Worm (Caenorhabditis elegans) whole organism, young adult: ENCODE results near the gene Y41G9A.10.

ENCODE experiments used
- F10E7.11 ChIP-seq: sonication (generic microtip); optimal IDR thresholded peaks from 2 replicates; lab custom pipeline; 2017; ENCODE audit warnings: mild to moderate bottlenecking, missing genetic modification characterization, moderate library complexity, missing compliant biosample characterization
- F23B12.7 ChIP-seq: sonication (generic microtip); optimal IDR thresholded peaks from 2 replicates; lab custom pipeline; 2017; ENCODE audit warnings: missing genetic modification characterization, mild to moderate bottlenecking, missing compliant biosample characterization, antibody characterized with exemption, moderate library complexity; ENCODE audit not compliant: insufficient read depth
- F49E8.2 ChIP-seq: sonication (generic microtip); optimal IDR thresholded peaks from 3 replicates; lab custom pipeline; 2017; ENCODE audit warnings: missing genetic modification characterization, mild to moderate bottlenecking, missing compliant biosample characterization, antibody characterized with exemption, moderate library complexity; ENCODE audit not compliant: insufficient read depth
- F57A8.1 ChIP-seq: fragments of 200-800 bp; sonication (Bioruptor generic); optimal IDR thresholded peaks from 2 replicates; lab custom pipeline; 2018; ENCODE audit warnings: mild to moderate bottlenecking, missing genetic modification characterization, moderate library complexity, missing compliant biosample characterization
- K12H6.12 ChIP-seq: fragments of 200-800 bp; sonication (Bioruptor generic); optimal IDR thresholded peaks from 2 replicates; lab custom pipeline; 2018; ENCODE audit warnings: mild to moderate bottlenecking, missing genetic modification characterization, missing compliant biosample characterization
- T07F8.4 ChIP-seq: sonication (generic microtip); optimal IDR thresholded peaks from 2 replicates; lab custom pipeline; 2016; ENCODE audit warnings: mild to moderate bottlenecking, missing genetic modification characterization, moderate library complexity, missing compliant biosample characterization
- Y53G8AR.9 ChIP-seq: fragments of 200-800 bp; sonication (Bioruptor generic); conservative IDR thresholded peaks from 2 replicates; pipeline ENCODE4 v1.3.6; 2022; ENCODE audit warnings: missing genetic modification reagents, missing genetic modification characterization, missing compliant biosample characterization
- aptf-3 ChIP-seq: fragments of 200-800 bp; sonication (Bioruptor generic); IDR thresholded peaks from 2 replicates; pipeline ENCODE4 v1.3.6; 2022; ENCODE audit warnings: missing genetic modification characterization, missing compliant biosample characterization
- cebp-1 ChIP-seq, 2 experiments: fragments of 200-800 bp in 1 of 2; sonication (Bioruptor generic) in 1 of 2; sonication (generic microtip) in 1 of 2; IDR thresholded peaks in 1 of 2; optimal IDR thresholded peaks in 1 of 2; 2 replicates each; pipeline versions ENCODE4 v1.3.6 to Lab custom; 2017 to 2022; ENCODE audit warnings: missing compliant biosample characterization in 2 of 2, missing genetic modification characterization in 2 of 2, mild to moderate bottlenecking in 1 of 2, missing genetic modification reagents in 1 of 2, moderate library complexity in 1 of 2
- ceh-100 ChIP-seq: fragments of 200-800 bp; sonication (Bioruptor generic); IDR thresholded peaks from 2 replicates; pipeline ENCODE4 v1.3.6; 2022; ENCODE audit warnings: missing genetic modification reagents, missing genetic modification characterization, missing compliant biosample characterization
- dox-1 ChIP-seq: fragments of 200-800 bp; sonication (Bioruptor generic); IDR thresholded peaks from 2 replicates; pipeline ENCODE4 v1.3.6; 2022; ENCODE audit warnings: missing genetic modification reagents, missing genetic modification characterization, missing compliant biosample characterization
- fkh-3 ChIP-seq: sonication (generic microtip); optimal IDR thresholded peaks from 2 replicates; lab custom pipeline; 2016; ENCODE audit warnings: mild to moderate bottlenecking, missing genetic modification characterization, missing compliant biosample characterization
- him-1 ChIP-seq: sonication (generic microtip); optimal IDR thresholded peaks from 2 replicates; lab custom pipeline; 2016; ENCODE audit warnings: missing genotype, missing genetic modification reagents, missing genetic modification characterization, missing compliant biosample characterization
- hlh-12 ChIP-seq: sonication (generic microtip); optimal IDR thresholded peaks from 2 replicates; lab custom pipeline; 2016; ENCODE audit warnings: missing genetic modification characterization, missing compliant biosample characterization
- hrde-1 ChIP-seq: sonication (generic microtip); optimal IDR thresholded peaks from 2 replicates; lab custom pipeline; 2016; ENCODE audit warnings: missing genetic modification characterization, mild to moderate bottlenecking, missing compliant biosample characterization, moderate library complexity, missing genotype, missing genetic modification reagents, borderline replicate concordance
- hsf-1 ChIP-seq: fragments of 200-800 bp; sonication (Bioruptor generic); IDR thresholded peaks from 2 replicates; pipeline ENCODE4 v1.3.6; 2022; ENCODE audit warnings: missing genetic modification reagents, missing genetic modification characterization, missing compliant biosample characterization
- let-526 ChIP-seq: fragments of 200-800 bp; sonication (Bioruptor generic); IDR thresholded peaks from 2 replicates; pipeline ENCODE4 v1.3.6; 2022; ENCODE audit warnings: missing genetic modification reagents, missing genetic modification characterization, missing compliant biosample characterization
- lin-54 ChIP-seq: fragments of 200-800 bp; sonication (Bioruptor generic); optimal IDR thresholded peaks from 2 replicates; lab custom pipeline; 2018; ENCODE audit warnings: mild to moderate bottlenecking, missing genetic modification characterization, missing compliant biosample characterization
- lir-1 ChIP-seq: fragments of 200-800 bp; sonication (Bioruptor generic); conservative IDR thresholded peaks from 2 replicates; pipeline ENCODE4 v1.3.6; 2022; ENCODE audit warnings: missing genetic modification reagents, missing genetic modification characterization, missing compliant biosample characterization
- madf-10 ChIP-seq: sonication (generic microtip); optimal IDR thresholded peaks from 2 replicates; lab custom pipeline; 2016; ENCODE audit warnings: mild to moderate bottlenecking, missing genetic modification characterization, missing compliant biosample characterization
- madf-8 ChIP-seq: fragments of 200-800 bp; sonication (Bioruptor generic); conservative IDR thresholded peaks from 2 replicates; pipeline ENCODE4 v1.3.6; 2022; ENCODE audit warnings: missing genetic modification reagents, missing genetic modification characterization, missing compliant biosample characterization
- mel-28 ChIP-seq: sonication (generic microtip); optimal IDR thresholded peaks from 2 replicates; lab custom pipeline; 2016; ENCODE audit warnings: borderline replicate concordance, mild to moderate bottlenecking, missing genetic modification characterization, missing compliant biosample characterization
- nhr-120 ChIP-seq: fragments of 200-800 bp; sonication (Bioruptor generic); IDR thresholded peaks from 2 replicates; pipeline ENCODE4 v1.3.6; 2022; ENCODE audit warnings: missing genetic modification characterization, missing compliant biosample characterization
- snpc-1.1 ChIP-seq: sonication (generic microtip); optimal IDR thresholded peaks from 2 replicates; lab custom pipeline; 2017; ENCODE audit warnings: missing genetic modification characterization, mild to moderate bottlenecking, missing compliant biosample characterization, antibody characterized with exemption, moderate library complexity, missing genotype, missing genetic modification reagents; ENCODE audit not compliant: insufficient read depth
- snpc-3.4 ChIP-seq: sonication (generic microtip); optimal IDR thresholded peaks from 2 replicates; lab custom pipeline; 2017; ENCODE audit warnings: missing genetic modification characterization, mild to moderate bottlenecking, missing compliant biosample characterization, antibody characterized with exemption, moderate library complexity, missing genotype, missing genetic modification reagents
- tbp1 ChIP-seq: fragments of 200-800 bp; sonication (Bioruptor generic); optimal IDR thresholded peaks from 2 replicates; lab custom pipeline; 2018; ENCODE audit warnings: mild to moderate bottlenecking, missing genetic modification characterization, missing compliant biosample characterization
- unc-130 ChIP-seq: sonication (generic microtip); optimal IDR thresholded peaks from 2 replicates; lab custom pipeline; 2016; ENCODE audit warnings: missing genetic modification reagents, missing genetic modification characterization, missing compliant biosample characterization
- unc-62 ChIP-seq: fragments of 150-350 bp; optimal IDR thresholded peaks from 2 replicates; lab custom pipeline; 2014; ENCODE audit warnings: missing biosample characterization, missing genetic modification reagents, missing genetic modification characterization
- zfh-2 ChIP-seq: fragments of 200-800 bp; sonication (Bioruptor generic); conservative IDR thresholded peaks from 2 replicates; pipeline ENCODE4 v1.3.6; 2022; ENCODE audit warnings: missing genetic modification reagents, missing genetic modification characterization, missing compliant biosample characterization
- zim-3 ChIP-seq: sonication (generic microtip); optimal IDR thresholded peaks from 2 replicates; lab custom pipeline; 2017; ENCODE audit warnings: mild to moderate bottlenecking, missing genetic modification characterization, moderate library complexity, missing compliant biosample characterization
- ztf-3 ChIP-seq: fragments of 200-800 bp; sonication (Bioruptor generic); optimal IDR thresholded peaks from 2 replicates; lab custom pipeline; 2018; ENCODE audit warnings: mild to moderate bottlenecking, missing genetic modification characterization, missing compliant biosample characterization
- ztf-6 ChIP-seq: fragments of 200-800 bp; sonication (Bioruptor generic); IDR thresholded peaks from 2 replicates; pipeline ENCODE4 v1.3.6; 2022; ENCODE audit warnings: missing genetic modification reagents, missing genetic modification characterization, missing compliant biosample characterization

Gene Y41G9A.10

DNA sequence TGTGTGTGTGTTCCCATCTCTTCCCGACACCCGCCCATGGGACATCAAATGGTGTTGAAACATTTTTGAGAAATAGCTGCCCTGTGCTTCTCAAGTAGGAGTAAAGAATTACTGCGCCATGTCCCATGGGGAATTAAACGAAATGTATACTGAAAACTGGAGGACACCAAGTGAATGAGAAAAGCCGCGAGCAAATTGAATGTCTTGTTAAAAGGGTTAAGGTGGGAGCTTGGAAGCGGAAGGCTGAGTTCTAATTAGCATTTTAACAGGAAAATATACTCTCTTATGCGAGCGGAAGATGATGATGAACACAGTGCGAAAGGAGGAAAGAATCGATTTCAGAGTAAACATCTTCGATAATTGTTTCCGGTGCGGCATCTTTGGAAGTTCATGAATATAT lies 21.9 kb downstream of the Y41G9A.10 start:
- 0 out of 2 replicates have a peak, but pooled peaks have one; percentile 27 for TF ChIP-seq zfh-2 (GFP tag; lab: Robert Waterston, UW)
- TF ChIP-seq ceh-100 (GFP tag; lab: Robert Waterston, UW) = no peak
- no peak for TF ChIP-seq snpc-1.1 (tag; lab: Kevin White, UChicago)

- no peak for TF ChIP-seq unc-130 (GFP tag; lab: Kevin White, UChicago)
- TF ChIP-seq F23B12.7 = no peak
- no peak for TF ChIP-seq Y53G8AR.9 (GFP tag; lab: Robert Waterston, UW)
- no peak for TF ChIP-seq F49E8.2
- TF ChIP-seq snpc-3.4 = no peak
- no peak for TF ChIP-seq dox-1 (GFP tag; lab: Robert Waterston, UW)
- TF ChIP-seq madf-10 (tag; lab: Kevin White, UChicago) = no peak
- no peak for TF ChIP-seq zim-3 (tag; lab: Kevin White, UChicago)
- no peak for TF ChIP-seq madf-8
- no peak for TF ChIP-seq mel-28 (tag; lab: Kevin White, UChicago)
- TF ChIP-seq, all 124 proteins: peak for 0
Measured at ce11 chrX:2923888-2924287, 22.5 kb downstream of the Y41G9A.10 start, which contains the start of gene hst-3.2. hst-3.2 (minus strand) TSS chrX:2923988.

DNA sequence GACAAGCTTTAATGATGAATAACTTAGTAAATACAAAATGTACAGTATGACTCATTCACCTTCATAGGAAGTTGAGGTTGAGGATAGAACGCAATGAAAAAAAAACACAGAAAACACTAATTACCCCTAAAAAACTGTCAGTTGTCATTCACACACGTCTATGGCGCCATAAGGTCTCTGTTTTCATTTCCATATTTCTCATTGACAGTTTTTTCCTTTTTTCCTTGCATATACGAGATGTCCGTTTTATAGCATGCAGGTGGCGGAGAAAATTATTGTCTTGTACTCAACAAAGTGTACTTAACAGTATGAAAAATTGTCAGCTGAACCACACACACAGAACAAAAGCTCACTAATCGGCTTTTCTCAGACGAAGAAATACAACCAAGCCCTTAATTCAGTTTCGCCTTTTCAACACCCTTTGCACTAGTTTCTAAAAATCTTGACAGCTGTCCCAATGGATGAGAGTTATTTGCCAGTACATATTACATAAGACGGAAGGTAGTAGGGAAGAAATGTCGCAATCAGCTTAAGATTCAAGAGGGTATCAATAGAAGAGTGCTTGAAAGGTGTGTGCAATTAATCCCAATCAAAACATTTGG lies 23.7 kb downstream of the Y41G9A.10 start:
- TF ChIP-seq fkh-3 (tag; lab: Kevin White, UChicago) (no peak), let-526 (no peak), F10E7.11 (tag; lab: Kevin White, UChicago) (no peak), aptf-3 (GFP tag; lab: Robert Waterston, UW) (no peak), lir-1 (no peak), T07F8.4 (tag; lab: Kevin White, UChicago) (no peak)
- TF ChIP-seq, all 124 proteins: peak for 0

DNA sequence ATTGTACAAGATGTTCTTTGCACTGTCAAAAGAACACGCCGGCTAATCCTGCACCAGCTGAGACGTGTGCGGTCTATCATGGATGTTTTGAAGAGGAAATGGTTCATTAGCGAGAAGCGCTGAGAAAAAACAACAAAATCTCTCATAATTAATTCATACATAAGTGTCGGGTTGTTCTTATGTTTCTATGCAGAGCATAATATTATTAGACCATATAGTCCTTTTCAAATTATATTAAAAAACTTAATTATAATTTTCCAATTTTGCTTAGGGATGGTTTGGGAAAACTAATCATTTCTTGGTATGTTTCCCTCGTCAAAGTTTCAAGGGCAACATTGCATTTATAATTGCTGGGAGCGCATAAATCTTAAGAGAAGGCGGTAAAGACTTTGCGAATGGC lies 24.6 kb downstream of the Y41G9A.10 start:
- TF ChIP-seq F57A8.1 (GFP tag; lab: Kevin White, UChicago) (no peak), zfh-2 (GFP tag; lab: Robert Waterston, UW) (no peak), unc-62 (GFP tag; lab: Kevin White, UChicago) (no peak), ztf-6 (no peak), lin-54 (GFP tag; lab: Kevin White, UChicago) (no peak), cebp-1 (GFP tag; IDR thresholded peaks at IDR 0.05; lab: Robert Waterston, UW) (no peak), cebp-1 (tag; optimal IDR thresholded peaks at IDR 0.05; lab: Kevin White, UChicago) (no peak), him-1 (tag; lab: Kevin White, UChicago) (no peak), hsf-1 (GFP tag; lab: Robert Waterston, UW) (no peak), nhr-120 (GFP tag; lab: Robert Waterston, UW) (no peak), tbp1 (no peak)

DNA sequence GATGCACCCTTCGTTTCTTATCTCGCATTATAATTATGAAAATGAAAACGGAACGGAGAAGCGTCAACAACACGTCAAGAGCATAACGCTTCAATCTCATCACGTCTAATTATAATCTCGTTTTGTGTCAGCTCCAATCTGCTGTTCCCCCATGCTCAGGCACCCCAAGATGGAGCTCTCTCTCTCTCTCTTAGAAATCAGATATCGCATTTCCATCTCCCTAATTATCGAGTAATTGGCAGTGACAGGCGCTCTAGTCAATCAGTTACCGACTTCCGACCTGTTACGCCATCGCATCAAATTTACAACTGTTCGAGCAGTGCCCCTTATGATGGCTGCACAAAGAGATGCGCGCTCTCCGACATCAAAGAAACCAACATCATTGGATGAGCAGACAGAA lies 25.9 kb downstream of the Y41G9A.10 start:
- TF ChIP-seq madf-8 (no peak), hlh-12 (tag; lab: Kevin White, UChicago) (no peak), ztf-3 (no peak), hrde-1 (tag; lab: Kevin White, UChicago) (no peak), K12H6.12 (tag; lab: Kevin White, UChicago) (no peak)
